Comparison of ENCODE assay signal across 2 worm cellular contexts in the genomic region with DNA sequence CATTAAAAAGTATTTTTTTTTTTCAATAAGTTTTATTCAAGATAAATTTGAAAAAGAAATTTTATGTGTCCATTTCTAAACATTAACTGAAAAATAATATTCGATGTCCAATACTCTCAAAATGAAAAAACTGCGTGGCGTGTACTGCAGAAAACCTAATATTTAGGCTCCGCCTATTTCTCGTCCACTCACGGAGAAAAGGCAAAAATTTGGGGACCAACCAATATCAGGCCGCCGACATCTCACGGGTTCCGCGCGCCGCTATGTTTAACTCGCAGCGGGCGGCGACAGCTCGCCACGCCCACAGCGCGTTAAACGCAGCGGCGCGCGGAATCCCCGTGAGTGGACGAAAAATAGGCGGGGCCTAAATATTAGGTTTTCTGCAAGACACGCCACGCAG.
TF ChIP-seq lines count a peak whose summit lies in the region.
"Not testable (repeated sequence)": the region's sequence is repeated elsewhere in the genome, so short reads cannot be mapped to it uniquely, and the experiment has no call there.

No protein-coding gene starts in this region.

TF ChIP-seq in whole organism, L4 larva, 104 proteins besides CTCF, POLR2A, EP300 and RAD21:
- peak; percentile 98 for TF ChIP-seq snpc-1.2 (GFP tag; IDR thresholded peaks at IDR 0.05; lab: Robert Waterston, UW)
- peak; percentile 30 for TF ChIP-seq aha-1 (tag; lab: Kevin White, UChicago)
- 0 out of 2 replicates have a peak, but pooled peaks have one; percentile 12 for TF ChIP-seq pha-4 (GFP tag; IDR thresholded peaks at IDR 0.05; lab: Robert Waterston, UW)
- TF ChIP-seq pha-4 (tag; optimal IDR thresholded peaks at IDR 0.05; lab: Kevin White, UChicago), result not testable (repeated sequence)
TF ChIP-seq in whole organism, L4 larva: peak in this region for 3; not testable (repeated sequence) for 101.

TF ChIP-seq in whole organism, young adult, 124 proteins besides CTCF, POLR2A, EP300 and RAD21:
- peak; percentile 47; the same call in 1 of the 2 replicates for TF ChIP-seq D2030.7 (GFP tag; IDR thresholded peaks at IDR 0.05; lab: Robert Waterston, UW)
- peak; percentile 97 for TF ChIP-seq attf-6 (GFP tag; IDR thresholded peaks at IDR 0.05; lab: Robert Waterston, UW)
- TF ChIP-seq egrh-3 (GFP tag; IDR thresholded peaks at IDR 0.05; lab: Robert Waterston, UW), result peak; percentile 43; the same call in 1 of the 2 replicates
- TF ChIP-seq snpc-4 (GFP tag; optimal IDR thresholded peaks at IDR 0.05; lab: Kevin White, UChicago), result peak; percentile 56
- peak in 3 of 4 experiments; percentile 50 to 94 (median 83) for TF ChIP-seq snpc-4 (tag; optimal IDR thresholded peaks at IDR 0.05; lab: Kevin White, UChicago)
